Fruit fly (Drosophila melanogaster): ENCODE data around the gene CG31436.

CG31436 gene

DNA sequence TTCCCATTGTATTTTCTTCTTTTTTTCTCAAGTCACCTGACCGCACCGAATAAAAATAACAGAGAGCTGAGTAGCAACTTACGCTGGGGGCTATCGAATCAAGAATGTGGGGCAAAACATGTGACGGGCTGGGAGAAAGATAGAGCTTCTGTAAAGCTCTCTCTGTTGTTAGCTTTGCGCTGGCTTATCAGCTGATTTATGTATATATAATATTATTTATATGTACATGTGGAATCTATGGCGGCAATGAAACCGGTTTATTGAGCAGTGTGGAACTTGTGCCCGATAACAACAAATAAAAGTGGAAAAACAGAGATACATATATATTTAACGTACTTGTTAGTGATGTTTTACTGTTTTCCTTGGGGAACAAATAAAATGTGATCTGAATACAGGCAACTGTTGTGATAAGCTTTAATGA, 11.1 kb upstream of the CG31436 start, which contains the start of gene CG31098 (continued):
- TF ChIP-seq CG3032 (tag; optimal IDR thresholded peaks at IDR 0.05) (no peak), Smox (GFP tag; optimal IDR thresholded peaks at IDR 0.05) (no peak), eg (GFP tag; IDR thresholded peaks at IDR 0.05) (no peak), Hr38 (GFP tag; optimal IDR thresholded peaks at IDR 0.05) (no peak), CG3919 (GFP tag; optimal IDR thresholded peaks at IDR 0.05) (no peak), fkh (GFP tag; optimal IDR thresholded peaks at IDR 0.05) (peak; percentile 75), CG8319 (GFP tag; optimal IDR thresholded peaks at IDR 0.05) (no peak), net (GFP tag; optimal IDR thresholded peaks at IDR 0.05) (no peak), CG16779 (tag; optimal IDR thresholded peaks at IDR 0.05) (peak; percentile 55), CG11902 (GFP tag; optimal IDR thresholded peaks at IDR 0.05) (no peak), CG7368 (GFP tag; optimal IDR thresholded peaks at IDR 0.05) (no peak), salr (GFP tag; optimal IDR thresholded peaks at IDR 0.05) (no peak), CG6276 (GFP tag; optimal IDR thresholded peaks at IDR 0.05) (peak; percentile 32), CG6808 (GFP tag; optimal IDR thresholded peaks at IDR 0.05) (no peak), lz (GFP tag; optimal IDR thresholded peaks at IDR 0.05) (no peak)

DNA sequence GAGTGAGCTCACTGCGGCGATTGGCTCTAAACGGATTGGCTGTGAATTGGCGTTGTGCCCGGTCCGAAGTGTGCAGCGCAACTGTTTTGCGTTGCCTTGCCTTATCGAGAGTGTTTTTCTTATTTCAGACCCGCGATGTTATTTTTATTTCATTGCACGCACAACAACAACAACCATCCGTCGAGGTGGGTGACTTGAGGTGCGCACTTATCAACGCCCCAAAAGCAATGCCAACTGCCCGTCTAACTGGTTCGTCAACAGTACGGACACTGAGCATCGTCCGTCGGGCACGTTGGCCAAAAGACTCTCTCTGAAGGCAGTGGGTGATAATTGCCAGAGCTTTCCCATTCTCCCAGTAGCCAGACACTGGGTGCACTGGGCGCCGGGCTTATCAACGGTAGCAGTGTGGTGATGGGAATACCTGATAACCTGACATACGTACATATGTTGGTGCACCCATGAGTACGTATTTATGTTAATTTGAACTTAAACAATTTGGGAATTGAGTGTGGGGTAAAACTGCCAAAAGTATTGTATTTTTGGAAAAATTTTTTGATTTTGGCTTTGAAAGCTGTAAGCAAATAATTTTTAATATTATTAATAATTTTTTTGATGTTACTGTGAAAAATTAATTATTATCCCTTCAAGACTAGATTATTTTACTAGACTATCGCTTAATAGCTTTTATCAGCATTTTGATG, 8.5 kb upstream of the CG31436 start, which contains the start of gene CG31102:
TSS of gene CG31102 (minus strand) at position 275 of the 701 bp plus-strand sequence.
- TF ChIP-seq dsx (GFP tag; optimal IDR thresholded peaks at IDR 0.05; ENCODE audit: poor library complexity, severe bottlenecking) (no peak), Lpt (GFP tag; optimal IDR thresholded peaks at IDR 0.05) (no peak), svp (GFP tag) (peak; percentile 90), ss (GFP tag; optimal IDR thresholded peaks at IDR 0.05) (peak in 1 of 2 experiments; percentile 4), CG3919 (GFP tag; optimal IDR thresholded peaks at IDR 0.05) (no peak), esn (GFP tag; optimal IDR thresholded peaks at IDR 0.05) (peak; percentile 5), vri (GFP tag; optimal IDR thresholded peaks at IDR 0.05) (peak; percentile 79), CG6276 (GFP tag; optimal IDR thresholded peaks at IDR 0.05) (peak; percentile 21)

DNA sequence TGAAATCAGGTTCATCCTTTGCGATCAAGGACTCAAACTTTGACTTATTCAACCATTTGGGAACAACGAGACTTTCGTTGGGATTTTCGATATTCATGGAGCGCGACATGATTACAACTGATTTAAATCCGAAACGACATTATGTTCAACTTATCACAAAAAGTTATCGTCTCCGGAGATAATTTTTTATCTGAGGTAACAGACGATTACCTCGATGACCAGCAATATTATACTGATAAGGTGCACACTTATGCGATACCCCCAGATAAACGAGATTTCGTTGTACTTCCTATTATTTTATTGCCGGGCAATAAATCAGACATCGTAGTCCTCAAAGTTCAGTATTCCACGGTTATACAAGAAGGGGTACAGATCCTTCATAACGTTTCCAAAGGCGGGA, 6.3 kb upstream of the CG31436 start, which contains the start of gene CG31097:
TSS of gene CG31097 (minus strand) at position 101 of the 400 bp plus-strand sequence.
- TF ChIP-seq CG6854 (GFP tag; optimal IDR thresholded peaks at IDR 0.05) (no peak), cyc (GFP tag; optimal IDR thresholded peaks at IDR 0.05) (no peak), CG11762 (GFP tag; optimal IDR thresholded peaks at IDR 0.05; ENCODE audit: insufficient read depth) (no peak), Met (GFP tag; optimal IDR thresholded peaks at IDR 0.05) (no peak), Sox102F (GFP tag; optimal IDR thresholded peaks at IDR 0.05) (no peak), Blimp-1 (GFP tag; optimal IDR thresholded peaks at IDR 0.05) (no peak)

DNA sequence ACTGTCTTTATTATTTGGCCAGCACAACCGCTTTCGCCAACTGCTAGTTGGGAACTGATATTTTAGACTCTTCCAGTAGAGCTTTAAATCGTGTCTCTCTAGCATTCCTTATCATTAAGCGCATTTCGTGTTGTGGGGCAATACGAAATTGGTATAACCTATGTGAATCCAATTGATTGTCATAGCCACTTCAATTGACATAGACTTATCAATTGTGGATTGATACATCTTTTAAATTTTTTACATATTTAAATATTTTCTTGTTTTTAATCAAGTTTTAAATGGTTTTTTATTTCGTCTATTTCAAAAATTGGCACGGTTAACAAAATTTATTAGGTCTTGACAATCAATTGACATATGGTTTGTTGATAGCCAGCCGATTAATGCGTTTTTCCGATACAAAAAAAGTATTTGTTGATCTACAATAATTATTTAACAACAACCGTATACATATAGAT, 4.4 kb upstream of the CG31436 start, which contains the start of gene CG31288:
TSS of gene CG31288 (minus strand) at position 51 of the 458 bp plus-strand sequence.
- TF ChIP-seq CG3032 (tag; optimal IDR thresholded peaks at IDR 0.05) (no peak), Hr39 (GFP tag; optimal IDR thresholded peaks at IDR 0.05) (no peak), CG6163 (GFP tag; IDR thresholded peaks at IDR 0.05) (no peak), CG11294 (GFP tag; IDR thresholded peaks at IDR 0.05) (no peak), CG15336 (GFP tag; IDR thresholded peaks at IDR 0.05) (no peak), acj6 (GFP tag; optimal IDR thresholded peaks at IDR 0.05) (no peak), Hr4 (GFP tag; optimal IDR thresholded peaks at IDR 0.05) (no peak), CG11762 (GFP tag; optimal IDR thresholded peaks at IDR 0.05; ENCODE audit: insufficient read depth) (no peak), Lpt (GFP tag; optimal IDR thresholded peaks at IDR 0.05) (no peak), Ets96B (tag; optimal IDR thresholded peaks at IDR 0.05) (no peak), CG8319 (GFP tag; optimal IDR thresholded peaks at IDR 0.05) (no peak), cyc (GFP tag; optimal IDR thresholded peaks at IDR 0.05) (no peak), lz (GFP tag; optimal IDR thresholded peaks at IDR 0.05) (no peak), CG10631 (GFP tag; optimal IDR thresholded peaks at IDR 0.05) (no peak), Smox (GFP tag; optimal IDR thresholded peaks at IDR 0.05) (no peak), CG10669 (GFP tag; optimal IDR thresholded peaks at IDR 0.05) (no peak), Eip78C (GFP tag) (no peak), CG8632 (GFP tag; optimal IDR thresholded peaks at IDR 0.05) (no peak), Hr38 (GFP tag; optimal IDR thresholded peaks at IDR 0.05) (no peak), vri (GFP tag; optimal IDR thresholded peaks at IDR 0.05) (no peak)
